In genomic region chr3R:29560418-29560817, dm6 we compare ENCODE assay signal across 4 fruit fly cellular contexts.
TF ChIP-seq lines count a peak whose summit lies in the region.

No protein-coding gene starts in this region.

- peak; percentile 58 to 72 for TF ChIP-seq CTCF in S2 (optimal IDR thresholded peaks at IDR 0.05; lab: Kevin White, UChicago)
- TF ChIP-seq CTCF in whole organism, embryonic (GFP tag; optimal IDR thresholded peaks at IDR 0.05; lab: Kevin White, UChicago): peak; percentile 77

TF ChIP-seq in whole organism, embryonic, 481 proteins besides CTCF, POLR2A, EP300 and RAD21:
- TF ChIP-seq sens (GFP tag; lab: Kevin White, UChicago): peak; percentile 25
- no peak for TF ChIP-seq ERR (GFP tag; optimal IDR thresholded peaks at IDR 0.05; lab: Kevin White, UChicago)
- no peak for TF ChIP-seq Rfx (GFP tag; IDR thresholded peaks at IDR 0.05; lab: Robert Waterston, UW)
- TF ChIP-seq crol (GFP tag; IDR thresholded peaks at IDR 0.05; lab: Robert Waterston, UW): peak; percentile 66
- no peak for TF ChIP-seq hbn (GFP tag; IDR thresholded peaks at IDR 0.05; lab: Robert Waterston, UW; ENCODE audit: partially characterized antibody)
- TF ChIP-seq Dll (GFP tag; IDR thresholded peaks at IDR 0.05; lab: Robert Waterston, UW; ENCODE audit: partially characterized antibody): no peak
- TF ChIP-seq CG1602 (GFP tag; optimal IDR thresholded peaks at IDR 0.05; lab: Kevin White, UChicago): no peak
- no peak for TF ChIP-seq ato (GFP tag; IDR thresholded peaks at IDR 0.05; lab: Robert Waterston, UW; ENCODE audit: partially characterized antibody)
- no peak for TF ChIP-seq toy (GFP tag; IDR thresholded peaks at IDR 0.05; lab: Robert Waterston, UW)
- no peak for TF ChIP-seq Trl (optimal IDR thresholded peaks at IDR 0.05; lab: Kevin White, UChicago)
- TF ChIP-seq Trl (GFP tag; optimal IDR thresholded peaks at IDR 0.05; lab: Kevin White, UChicago): no peak
- TF ChIP-seq ase (GFP tag; IDR thresholded peaks at IDR 0.05; lab: Robert Waterston, UW): 0 out of 3 replicates have a peak, but pooled peaks have one; percentile 34
- TF ChIP-seq CG2120 (GFP tag; optimal IDR thresholded peaks at IDR 0.05; lab: Kevin White, UChicago): no peak
- TF ChIP-seq Optix (GFP tag; IDR thresholded peaks at IDR 0.05; lab: Robert Waterston, UW): no peak
- TF ChIP-seq CG9437 (GFP tag; optimal IDR thresholded peaks at IDR 0.05; lab: Kevin White, UChicago): no peak
- TF ChIP-seq CG31365 (tag; optimal IDR thresholded peaks at IDR 0.05; lab: Kevin White, UChicago): no peak
- no peak for TF ChIP-seq CG11695 (GFP tag; IDR thresholded peaks at IDR 0.05; lab: Robert Waterston, UW)
- no peak for TF ChIP-seq rib (GFP tag; IDR thresholded peaks at IDR 0.05; lab: Robert Waterston, UW)
- TF ChIP-seq CG34224 (GFP tag; IDR thresholded peaks at IDR 0.05; lab: Robert Waterston, UW; ENCODE audit: partially characterized antibody): no peak
- TF ChIP-seq CG13624 (GFP tag; optimal IDR thresholded peaks at IDR 0.05; lab: Kevin White, UChicago): no peak
- TF ChIP-seq Med (GFP tag; lab: Kevin White, UChicago): peak; percentile 36
- TF ChIP-seq bsh (GFP tag; optimal IDR thresholded peaks at IDR 0.05; lab: Kevin White, UChicago): no peak
- no peak for TF ChIP-seq CG32767 (GFP tag; IDR thresholded peaks at IDR 0.05; lab: Robert Waterston, UW)

TF ChIP-seq in whole organism, prepupa, 60 proteins besides CTCF, POLR2A, EP300 and RAD21:
- TF ChIP-seq fkh (GFP tag; optimal IDR thresholded peaks at IDR 0.05; lab: Kevin White, UChicago): peak; percentile 53
- no peak for TF ChIP-seq salr (GFP tag; optimal IDR thresholded peaks at IDR 0.05; lab: Kevin White, UChicago)
- peak; percentile 48 for TF ChIP-seq svp (GFP tag; lab: Kevin White, UChicago)

TF ChIP-seq in whole organism, wandering third instar larva, 38 proteins besides CTCF, POLR2A, EP300 and RAD21:
- TF ChIP-seq GATAd (GFP tag; optimal IDR thresholded peaks at IDR 0.05; lab: Kevin White, UChicago) (no peak), Dfd (GFP tag; optimal IDR thresholded peaks at IDR 0.05; lab: Kevin White, UChicago) (peak; percentile 83)
